Worm (Caenorhabditis elegans) whole organism, young adult: ENCODE results near the gene vamp-7.

ENCODE experiments used
- B0019.2 ChIP-seq: fragments of 200-800 bp; sonication (Bioruptor generic); conservative IDR thresholded peaks from 2 replicates; pipeline ENCODE4 v1.3.6; 2022; ENCODE audit warnings: missing genetic modification reagents, missing genetic modification characterization, missing compliant biosample characterization
- B0035.1 ChIP-seq: sonication (generic microtip); optimal IDR thresholded peaks from 2 replicates; lab custom pipeline; 2016; ENCODE audit warnings: missing genetic modification characterization, mild to moderate bottlenecking, missing compliant biosample characterization, missing genotype, missing genetic modification reagents
- F10E7.11 ChIP-seq: sonication (generic microtip); optimal IDR thresholded peaks from 2 replicates; lab custom pipeline; 2017; ENCODE audit warnings: mild to moderate bottlenecking, missing genetic modification characterization, moderate library complexity, missing compliant biosample characterization
- F23B12.7 ChIP-seq: sonication (generic microtip); optimal IDR thresholded peaks from 2 replicates; lab custom pipeline; 2017; ENCODE audit warnings: missing genetic modification characterization, mild to moderate bottlenecking, missing compliant biosample characterization, antibody characterized with exemption, moderate library complexity; ENCODE audit not compliant: insufficient read depth
- F37B4.10 ChIP-seq: fragments of 200-800 bp; sonication (Bioruptor generic); IDR thresholded peaks from 2 replicates; pipeline ENCODE4 v1.3.6; 2022; ENCODE audit warnings: missing genetic modification characterization, missing compliant biosample characterization
- F49E8.2 ChIP-seq: sonication (generic microtip); optimal IDR thresholded peaks from 3 replicates; lab custom pipeline; 2017; ENCODE audit warnings: missing genetic modification characterization, mild to moderate bottlenecking, missing compliant biosample characterization, antibody characterized with exemption, moderate library complexity; ENCODE audit not compliant: insufficient read depth
- F52B5.7 ChIP-seq: sonication (generic microtip); optimal IDR thresholded peaks from 2 replicates; lab custom pipeline; 2016; ENCODE audit warnings: mild to moderate bottlenecking, missing genetic modification characterization, missing compliant biosample characterization
- F55B11.4 ChIP-seq: sonication (generic microtip); optimal IDR thresholded peaks from 2 replicates; lab custom pipeline; 2016; ENCODE audit warnings: missing compliant biosample characterization, missing genetic modification characterization, borderline replicate concordance; ENCODE audit not compliant: insufficient read depth
- F57A8.1 ChIP-seq: fragments of 200-800 bp; sonication (Bioruptor generic); optimal IDR thresholded peaks from 2 replicates; lab custom pipeline; 2018; ENCODE audit warnings: mild to moderate bottlenecking, missing genetic modification characterization, moderate library complexity, missing compliant biosample characterization
- Y53G8AR.9 ChIP-seq: fragments of 200-800 bp; sonication (Bioruptor generic); conservative IDR thresholded peaks from 2 replicates; pipeline ENCODE4 v1.3.6; 2022; ENCODE audit warnings: missing genetic modification reagents, missing genetic modification characterization, missing compliant biosample characterization
- Y56A3A.18 ChIP-seq: fragments of 200-800 bp; sonication (Bioruptor generic); IDR thresholded peaks from 2 replicates; pipeline ENCODE4 v1.3.6; 2022; ENCODE audit warnings: missing genetic modification reagents, missing genetic modification characterization, missing compliant biosample characterization
- ZK185.1 ChIP-seq: sonication (generic microtip); optimal IDR thresholded peaks from 2 replicates; lab custom pipeline; 2016; ENCODE audit warnings: mild to moderate bottlenecking, missing genetic modification characterization, missing compliant biosample characterization; ENCODE audit not compliant: poor library complexity, severe bottlenecking
- ama-1 ChIP-seq, 3 experiments: fragments of 150-350 bp in 1 of 3; sonication (generic microtip) in 2 of 3; optimal IDR thresholded peaks; 2 replicates each; lab custom pipeline; 2014 to 2018; ENCODE audit warnings: missing biosample characterization in 2 of 3, missing genetic modification characterization in 2 of 3, missing genetic modification reagents in 2 of 3
- attf-6 ChIP-seq: fragments of 200-800 bp; sonication (Bioruptor generic); IDR thresholded peaks from 2 replicates; pipeline ENCODE4 v1.3.6; 2022; ENCODE audit warnings: missing genetic modification reagents, missing genetic modification characterization, missing compliant biosample characterization
- cebp-1 ChIP-seq, 2 experiments: fragments of 200-800 bp in 1 of 2; sonication (Bioruptor generic) in 1 of 2; sonication (generic microtip) in 1 of 2; IDR thresholded peaks in 1 of 2; optimal IDR thresholded peaks in 1 of 2; 2 replicates each; pipeline versions ENCODE4 v1.3.6 to Lab custom; 2017 to 2022; ENCODE audit warnings: missing compliant biosample characterization in 2 of 2, missing genetic modification characterization in 2 of 2, mild to moderate bottlenecking in 1 of 2, missing genetic modification reagents in 1 of 2, moderate library complexity in 1 of 2
- cebp-2 ChIP-seq: fragments of 200-800 bp; sonication (Bioruptor generic); IDR thresholded peaks from 2 replicates; pipeline ENCODE4 v1.3.6; 2022; ENCODE audit warnings: missing genetic modification characterization, missing compliant biosample characterization
- ceh-100 ChIP-seq: fragments of 200-800 bp; sonication (Bioruptor generic); IDR thresholded peaks from 2 replicates; pipeline ENCODE4 v1.3.6; 2022; ENCODE audit warnings: missing genetic modification reagents, missing genetic modification characterization, missing compliant biosample characterization
- ceh-91 ChIP-seq: fragments of 200-800 bp; sonication (Bioruptor generic); IDR thresholded peaks from 2 replicates; pipeline ENCODE4 v1.3.6; 2022; ENCODE audit warnings: missing genetic modification reagents, missing genetic modification characterization, missing compliant biosample characterization
- chd-7 ChIP-seq: sonication (generic microtip); optimal IDR thresholded peaks from 2 replicates; lab custom pipeline; 2016; ENCODE audit warnings: mild to moderate bottlenecking, missing genetic modification characterization, moderate library complexity, missing compliant biosample characterization
- efl-1 ChIP-seq: fragments of 150-350 bp; optimal IDR thresholded peaks from 2 replicates; lab custom pipeline; 2014; ENCODE audit warnings: missing biosample characterization, missing genetic modification reagents, missing genetic modification characterization
- egl-44 ChIP-seq: fragments of 200-800 bp; sonication (Bioruptor generic); IDR thresholded peaks from 2 replicates; pipeline ENCODE4 v1.3.6; 2022; ENCODE audit warnings: missing genetic modification reagents, missing genetic modification characterization, missing compliant biosample characterization
- egrh-3 ChIP-seq: fragments of 200-800 bp; sonication (Bioruptor generic); IDR thresholded peaks from 2 replicates; pipeline ENCODE4 v1.3.6; 2022; ENCODE audit warnings: missing genetic modification reagents, missing genetic modification characterization, missing compliant biosample characterization
- hmg-20 ChIP-seq: fragments of 200-800 bp; sonication (Bioruptor generic); IDR thresholded peaks from 2 replicates; pipeline ENCODE4 v1.3.6; 2022; ENCODE audit warnings: missing genetic modification reagents, missing genetic modification characterization, missing compliant biosample characterization
- hrde-1 ChIP-seq: sonication (generic microtip); optimal IDR thresholded peaks from 2 replicates; lab custom pipeline; 2016; ENCODE audit warnings: missing genetic modification characterization, mild to moderate bottlenecking, missing compliant biosample characterization, moderate library complexity, missing genotype, missing genetic modification reagents, borderline replicate concordance
- let-526 ChIP-seq: fragments of 200-800 bp; sonication (Bioruptor generic); IDR thresholded peaks from 2 replicates; pipeline ENCODE4 v1.3.6; 2022; ENCODE audit warnings: missing genetic modification reagents, missing genetic modification characterization, missing compliant biosample characterization
- lin-26 ChIP-seq: fragments of 200-800 bp; sonication (Bioruptor generic); IDR thresholded peaks from 2 replicates; pipeline ENCODE4 v1.3.6; 2022; ENCODE audit warnings: missing genetic modification reagents, missing genetic modification characterization, missing compliant biosample characterization
- madf-10 ChIP-seq: sonication (generic microtip); optimal IDR thresholded peaks from 2 replicates; lab custom pipeline; 2016; ENCODE audit warnings: mild to moderate bottlenecking, missing genetic modification characterization, missing compliant biosample characterization
- mel-28 ChIP-seq: sonication (generic microtip); optimal IDR thresholded peaks from 2 replicates; lab custom pipeline; 2016; ENCODE audit warnings: borderline replicate concordance, mild to moderate bottlenecking, missing genetic modification characterization, missing compliant biosample characterization
- nhr-27 ChIP-seq: fragments of 200-800 bp; sonication (Bioruptor generic); optimal IDR thresholded peaks from 2 replicates; lab custom pipeline; 2018; ENCODE audit warnings: mild to moderate bottlenecking, missing genetic modification characterization, moderate library complexity, missing compliant biosample characterization
- nhr-80 ChIP-seq: sonication (generic microtip); optimal IDR thresholded peaks from 2 replicates; lab custom pipeline; 2016; ENCODE audit warnings: missing genetic modification characterization, missing compliant biosample characterization
- nhr-90 ChIP-seq: sonication (generic microtip); optimal IDR thresholded peaks from 2 replicates; lab custom pipeline; 2016; ENCODE audit warnings: missing genotype, mild to moderate bottlenecking, missing genetic modification characterization, missing compliant biosample characterization
- rpc-1 ChIP-seq, 2 experiments: fragments of 150-350 bp in 1 of 2; sonication (generic microtip) in 1 of 2; optimal IDR thresholded peaks; 2 replicates each; lab custom pipeline; 2014 to 2018; ENCODE audit warnings: missing biosample characterization in 1 of 2, missing genetic modification characterization in 1 of 2, missing genetic modification reagents in 1 of 2, missing genotype in 1 of 2
- snpc-1.3 ChIP-seq: sonication (generic microtip); optimal IDR thresholded peaks from 2 replicates; lab custom pipeline; 2017; ENCODE audit warnings: missing genetic modification characterization, mild to moderate bottlenecking, missing compliant biosample characterization, antibody characterized with exemption, moderate library complexity, missing genotype, missing genetic modification reagents; ENCODE audit not compliant: insufficient read depth
- somi-1 ChIP-seq: fragments of 200-800 bp; sonication (Bioruptor generic); optimal IDR thresholded peaks from 2 replicates; lab custom pipeline; 2018; ENCODE audit warnings: mild to moderate bottlenecking, missing genetic modification characterization, missing compliant biosample characterization
- sptf-2 ChIP-seq: fragments of 200-800 bp; sonication (Bioruptor generic); optimal IDR thresholded peaks from 2 replicates; lab custom pipeline; 2018; ENCODE audit warnings: mild to moderate bottlenecking, missing genetic modification characterization, missing compliant biosample characterization
- tbx-9 ChIP-seq: sonication (generic microtip); optimal IDR thresholded peaks from 2 replicates; lab custom pipeline; 2016; ENCODE audit warnings: borderline replicate concordance, missing genetic modification characterization, inconsistent platforms, missing compliant biosample characterization
- unc-130 ChIP-seq: sonication (generic microtip); optimal IDR thresholded peaks from 2 replicates; lab custom pipeline; 2016; ENCODE audit warnings: missing genetic modification reagents, missing genetic modification characterization, missing compliant biosample characterization
- xnd-1 ChIP-seq: sonication (generic microtip); optimal IDR thresholded peaks from 2 replicates; lab custom pipeline; 2016; ENCODE audit warnings: missing genotype, missing genetic modification reagents, missing genetic modification characterization, missing compliant biosample characterization
- zim-3 ChIP-seq: sonication (generic microtip); optimal IDR thresholded peaks from 2 replicates; lab custom pipeline; 2017; ENCODE audit warnings: mild to moderate bottlenecking, missing genetic modification characterization, moderate library complexity, missing compliant biosample characterization
- ztf-18 ChIP-seq: sonication (generic microtip); optimal IDR thresholded peaks from 2 replicates; lab custom pipeline; 2016; ENCODE audit warnings: missing genotype, mild to moderate bottlenecking, missing genetic modification characterization, missing compliant biosample characterization
- ztf-25 ChIP-seq: fragments of 200-800 bp; sonication (Bioruptor generic); IDR thresholded peaks from 2 replicates; pipeline ENCODE4 v1.3.6; 2022; ENCODE audit warnings: missing genetic modification reagents, missing genetic modification characterization, missing compliant biosample characterization
- ztf-28 ChIP-seq: fragments of 200-800 bp; sonication (Bioruptor generic); IDR thresholded peaks from 2 replicates; pipeline ENCODE4 v1.3.6; 2022; ENCODE audit warnings: missing genetic modification reagents, missing genetic modification characterization, missing compliant biosample characterization
- ztf-6 ChIP-seq: fragments of 200-800 bp; sonication (Bioruptor generic); IDR thresholded peaks from 2 replicates; pipeline ENCODE4 v1.3.6; 2022; ENCODE audit warnings: missing genetic modification reagents, missing genetic modification characterization, missing compliant biosample characterization

The vamp-7 gene

ce11 chrIV:2601988-2602861 lies 5.6 kb upstream of the vamp-7 start (continued):
- TF ChIP-seq mel-28 (peak; percentile 77), ama-1 (optimal IDR thresholded peaks at IDR 0.05; lab: Kevin White, UChicago) (peak; percentile 40), ama-1 (GFP tag; optimal IDR thresholded peaks at IDR 0.05; lab: Kevin White, UChicago) (no peak), ZK185.1 (tag; lab: Kevin White, UChicago) (peak; percentile 94), ceh-100 (GFP tag; lab: Robert Waterston, UW) (peak; percentile 77), F52B5.7 (tag; lab: Kevin White, UChicago) (peak; percentile 92), cebp-1 (GFP tag; IDR thresholded peaks at IDR 0.05; lab: Robert Waterston, UW) (peak; percentile 89), cebp-1 (tag; optimal IDR thresholded peaks at IDR 0.05; lab: Kevin White, UChicago) (peak; percentile 97), nhr-80 (tag; lab: Kevin White, UChicago) (peak; percentile 96), F10E7.11 (tag; lab: Kevin White, UChicago) (peak; percentile 91), F57A8.1 (GFP tag; lab: Kevin White, UChicago) (no peak), zim-3 (tag; lab: Kevin White, UChicago) (peak; percentile 19), rpc-1 (optimal IDR thresholded peaks at IDR 0.05; lab: Kevin White, UChicago) (no peak), rpc-1 (tag; optimal IDR thresholded peaks at IDR 0.05; lab: Kevin White, UChicago) (no peak), ceh-91 (GFP tag; lab: Robert Waterston, UW) (peak; percentile 51), F37B4.10 (GFP tag; lab: Robert Waterston, UW) (peak; percentile 97), F23B12.7 (tag; lab: Kevin White, UChicago) (peak; percentile 53), let-526 (GFP tag; lab: Robert Waterston, UW) (peak; percentile 99), B0019.2 (GFP tag; lab: Robert Waterston, UW) (peak; percentile 58; the same call in 1 of the 2 replicates), unc-130 (GFP tag; lab: Kevin White, UChicago) (no peak), nhr-90 (tag; lab: Kevin White, UChicago) (peak; percentile 89), Y56A3A.18 (GFP tag; lab: Robert Waterston, UW) (peak; percentile 96), efl-1 (peak; percentile 49), B0035.1 (tag; lab: Kevin White, UChicago) (peak; percentile 91), sptf-2 (GFP tag; lab: Kevin White, UChicago) (no peak), ztf-18 (tag; lab: Kevin White, UChicago) (peak; percentile 68), ztf-6 (GFP tag; lab: Robert Waterston, UW) (peak; percentile 74; the same call in 1 of the 2 replicates), attf-6 (GFP tag; lab: Robert Waterston, UW) (peak; percentile 62), xnd-1 (tag; lab: Kevin White, UChicago) (no peak), ztf-28 (GFP tag; lab: Robert Waterston, UW) (0 out of 2 replicates have a peak, but pooled peaks have one; percentile 38), F55B11.4 (tag; lab: Kevin White, UChicago) (no peak), hrde-1 (no peak), F49E8.2 (tag; lab: Kevin White, UChicago) (no peak), hmg-20 (GFP tag; lab: Robert Waterston, UW) (peak; percentile 67; the same call in 1 of the 2 replicates), lin-26 (peak; percentile 88), egrh-3 (peak; percentile 44; the same call in 1 of the 2 replicates), chd-7 (tag; lab: Kevin White, UChicago) (peak; percentile 98), Y53G8AR.9 (GFP tag; lab: Robert Waterston, UW) (peak; percentile 97), snpc-1.3 (tag; lab: Kevin White, UChicago) (no peak), madf-10 (tag; lab: Kevin White, UChicago) (peak; percentile 92), nhr-27 (tag; lab: Kevin White, UChicago) (no peak), egl-44 (peak; percentile 93), somi-1 (GFP tag; lab: Kevin White, UChicago) (peak; percentile 99), cebp-2 (GFP tag; lab: Robert Waterston, UW) (peak; percentile 79; the same call in 1 of the 2 replicates), tbx-9 (tag; lab: Kevin White, UChicago) (no peak), ztf-25 (GFP tag; lab: Robert Waterston, UW) (no peak)
